Fruit fly (Drosophila melanogaster): ENCODE results near the gene beg.

DNA sequence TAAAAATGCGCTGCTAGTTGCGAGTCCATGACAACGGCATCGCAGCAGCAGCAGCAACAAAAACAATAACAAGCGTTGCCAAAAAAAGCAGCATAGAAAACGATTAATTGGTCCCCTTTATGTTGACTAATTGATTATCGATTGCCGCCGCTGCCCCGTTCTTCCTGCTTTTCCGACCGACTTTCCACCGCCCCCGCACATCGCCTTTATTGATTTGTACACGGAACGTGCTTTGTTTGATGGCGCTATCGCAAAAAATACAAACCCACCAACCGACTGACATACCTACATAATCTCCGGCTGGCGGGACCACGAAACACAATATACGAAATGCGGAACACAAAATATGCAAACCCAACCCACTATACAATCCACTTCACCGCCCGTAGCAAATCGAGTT lies 16.0 kb downstream of the beg start:
- TF ChIP-seq CrebA (GFP tag; optimal IDR thresholded peaks at IDR 0.05; ENCODE audit: borderline replicate concordance) (no peak), dl (GFP tag; optimal IDR thresholded peaks at IDR 0.05; ENCODE audit: insufficient read depth in 1 of 2, partially characterized antibody in 2 of 2) (no peak), OdsH (GFP tag; optimal IDR thresholded peaks at IDR 0.05) (no peak), fru (GFP tag; optimal IDR thresholded peaks at IDR 0.05) (no peak)
